Worm (Caenorhabditis elegans) whole organism, L3 larva: Measurements from ENCODE around the gene ZK177.3.

Experiments
- ZK546.5 ChIP-seq: sonication (generic microtip); optimal IDR thresholded peaks from 2 replicates; lab custom pipeline; 2017; ENCODE audit warnings: missing biosample characterization, missing genetic modification characterization
- aly-2 ChIP-seq: fragments of 150-350 bp; optimal IDR thresholded peaks from 2 replicates; lab custom pipeline; 2014; ENCODE audit warnings: missing biosample characterization, missing genetic modification characterization
- ama-1 ChIP-seq: fragments of 150-350 bp; optimal IDR thresholded peaks from 2 replicates; lab custom pipeline; 2018
- ceh-16 ChIP-seq: sonication (generic microtip); optimal IDR thresholded peaks from 2 replicates; lab custom pipeline; 2017; ENCODE audit warnings: missing biosample characterization, missing genetic modification characterization
- ceh-28 ChIP-seq: fragments of 150-350 bp; optimal IDR thresholded peaks from 2 replicates; lab custom pipeline; 2014; ENCODE audit warnings: missing biosample characterization, missing genetic modification reagents, missing genetic modification characterization
- ceh-9 ChIP-seq: sonication (generic microtip); optimal IDR thresholded peaks from 2 replicates; lab custom pipeline; 2018; ENCODE audit warnings: missing biosample characterization, missing genetic modification characterization
- daf-12 ChIP-seq: fragments of 150-350 bp; optimal IDR thresholded peaks from 2 replicates; lab custom pipeline; 2014; ENCODE audit warnings: missing biosample characterization, missing genetic modification reagents, missing genetic modification characterization
- egl-27 ChIP-seq: sonication (generic microtip); optimal IDR thresholded peaks from 4 replicates; lab custom pipeline; 2017; ENCODE audit warnings: missing biosample characterization, missing genetic modification reagents, missing genetic modification characterization
- egl-5 ChIP-seq: fragments of 150-350 bp; optimal IDR thresholded peaks from 2 replicates; lab custom pipeline; 2017; ENCODE audit warnings: missing biosample characterization, missing genetic modification reagents, missing genetic modification characterization, inconsistent platforms
- elt-1 ChIP-seq: fragments of 150-350 bp; optimal IDR thresholded peaks from 2 replicates; lab custom pipeline; 2014; ENCODE audit warnings: missing biosample characterization, missing genetic modification characterization
- elt-2 ChIP-seq: sonication (generic microtip); optimal IDR thresholded peaks from 2 replicates; lab custom pipeline; 2016; ENCODE audit warnings: missing genetic modification reagents, mild to moderate bottlenecking, missing genetic modification characterization, missing compliant biosample characterization
- elt-3 ChIP-seq, 3 experiments: fragments of 150-350 bp in 1 of 3; sonication (generic microtip) in 2 of 3; optimal IDR thresholded peaks; 2 replicates in 2 of 3; 4 replicates in 1 of 3; lab custom pipeline; 2014 to 2017; ENCODE audit warnings: missing biosample characterization in 3 of 3, missing genetic modification characterization in 3 of 3
- eor-1 ChIP-seq, 2 experiments: fragments of 150-350 bp; optimal IDR thresholded peaks; 2 replicates each; lab custom pipeline; 2014 to 2018; ENCODE audit warnings: missing biosample characterization in 2 of 2, missing genetic modification characterization in 2 of 2
- fkh-10 ChIP-seq: sonication (generic microtip); optimal IDR thresholded peaks from 2 replicates; lab custom pipeline; 2017; ENCODE audit warnings: missing biosample characterization, missing genetic modification reagents, missing genetic modification characterization
- fkh-2 ChIP-seq: fragments of 150-350 bp; optimal IDR thresholded peaks from 2 replicates; lab custom pipeline; 2014; ENCODE audit warnings: missing biosample characterization, missing genetic modification reagents, missing genetic modification characterization
- fos-1 ChIP-seq: fragments of 150-350 bp; optimal IDR thresholded peaks from 2 replicates; lab custom pipeline; 2014; ENCODE audit warnings: missing biosample characterization, missing genetic modification characterization
- hmg-11 ChIP-seq: sonication (generic microtip); optimal IDR thresholded peaks from 2 replicates; lab custom pipeline; 2016; ENCODE audit warnings: missing genetic modification characterization, missing compliant biosample characterization
- jun-1 ChIP-seq: fragments of 150-350 bp; optimal IDR thresholded peaks from 2 replicates; lab custom pipeline; 2014; ENCODE audit warnings: missing biosample characterization, missing genetic modification reagents, missing genetic modification characterization
- lin-15B ChIP-seq: fragments of 150-350 bp; optimal IDR thresholded peaks from 2 replicates; lab custom pipeline; 2014; ENCODE audit warnings: missing biosample characterization, missing genetic modification characterization
- lin-39 ChIP-seq: fragments of 150-350 bp; optimal IDR thresholded peaks from 2 replicates; lab custom pipeline; 2018; ENCODE audit warnings: missing biosample characterization, missing genetic modification reagents, missing genetic modification characterization
- lsy-12 ChIP-seq: sonication (generic microtip); optimal IDR thresholded peaks from 2 replicates; lab custom pipeline; 2016; ENCODE audit warnings: mild to moderate bottlenecking, missing genetic modification characterization, missing compliant biosample characterization
- nfya-1 ChIP-seq: sonication (generic microtip); optimal IDR thresholded peaks from 2 replicates; lab custom pipeline; 2017; ENCODE audit warnings: missing genetic modification characterization, mild to moderate bottlenecking, missing compliant biosample characterization, antibody characterized with exemption, moderate library complexity; ENCODE audit not compliant: insufficient read depth
- nhr-11 ChIP-seq: fragments of 150-350 bp; optimal IDR thresholded peaks from 2 replicates; lab custom pipeline; 2014; ENCODE audit warnings: missing biosample characterization, missing genetic modification characterization
- nhr-12 ChIP-seq: fragments of 150-350 bp; optimal IDR thresholded peaks from 2 replicates; lab custom pipeline; 2014; ENCODE audit warnings: missing biosample characterization, missing genetic modification characterization
- nhr-23 ChIP-seq: fragments of 150-350 bp; optimal IDR thresholded peaks from 2 replicates; lab custom pipeline; 2014; ENCODE audit warnings: missing biosample characterization, missing genetic modification reagents, missing genetic modification characterization
- nhr-237 ChIP-seq: fragments of 150-350 bp; optimal IDR thresholded peaks from 2 replicates; lab custom pipeline; 2014; ENCODE audit warnings: missing biosample characterization, missing genetic modification characterization
- nhr-25 ChIP-seq: sonication (generic microtip); optimal IDR thresholded peaks from 2 replicates; lab custom pipeline; 2017; ENCODE audit warnings: missing biosample characterization, missing genetic modification characterization
- nhr-28 ChIP-seq: fragments of 150-350 bp; optimal IDR thresholded peaks from 2 replicates; lab custom pipeline; 2014; ENCODE audit warnings: missing biosample characterization, missing genetic modification characterization
- nhr-43 ChIP-seq: sonication (generic microtip); optimal IDR thresholded peaks from 2 replicates; lab custom pipeline; 2016; ENCODE audit warnings: mild to moderate bottlenecking, missing genetic modification characterization, missing compliant biosample characterization; ENCODE audit not compliant: poor library complexity, severe bottlenecking
- nhr-67 ChIP-seq: fragments of 150-350 bp; optimal IDR thresholded peaks from 2 replicates; lab custom pipeline; 2014; ENCODE audit warnings: missing biosample characterization, missing genetic modification characterization
- nhr-76 ChIP-seq: fragments of 150-350 bp; sonication (generic microtip); optimal IDR thresholded peaks from 5 replicates; lab custom pipeline; 2014; ENCODE audit warnings: missing biosample characterization, missing genetic modification characterization
- nhr-77 ChIP-seq: fragments of 150-350 bp; optimal IDR thresholded peaks from 2 replicates; lab custom pipeline; 2014; ENCODE audit warnings: missing biosample characterization, missing genetic modification characterization
- pha-4 ChIP-seq: fragments of 150-350 bp; optimal IDR thresholded peaks from 2 replicates; lab custom pipeline; 2014; ENCODE audit warnings: missing biosample characterization, missing genetic modification reagents, missing genetic modification characterization
- sea-2 ChIP-seq: fragments of 150-350 bp; sonication (generic microtip); optimal IDR thresholded peaks from 4 replicates; lab custom pipeline; 2014; ENCODE audit warnings: missing biosample characterization, missing genetic modification reagents, missing genetic modification characterization
- skn-1 ChIP-seq: fragments of 150-350 bp; optimal IDR thresholded peaks from 2 replicates; lab custom pipeline; 2014; ENCODE audit warnings: missing biosample characterization, missing genetic modification characterization
- snpc-4 ChIP-seq: fragments of 150-350 bp; optimal IDR thresholded peaks from 2 replicates; lab custom pipeline; 2014; ENCODE audit warnings: missing biosample characterization, missing genetic modification characterization
- tbx-2 ChIP-seq: sonication (generic microtip); optimal IDR thresholded peaks from 2 replicates; lab custom pipeline; 2016; ENCODE audit warnings: mild to moderate bottlenecking, missing genetic modification characterization, missing compliant biosample characterization
- unc-39 ChIP-seq: sonication (generic microtip); optimal IDR thresholded peaks from 4 replicates; lab custom pipeline; 2017; ENCODE audit warnings: missing biosample characterization, missing genetic modification characterization
- unc-62 ChIP-seq: fragments of 150-350 bp; sonication (generic microtip); optimal IDR thresholded peaks from 4 replicates; lab custom pipeline; 2014; ENCODE audit warnings: missing biosample characterization, missing genetic modification reagents, missing genetic modification characterization
- zag-1 ChIP-seq: fragments of 150-350 bp; optimal IDR thresholded peaks from 2 replicates; lab custom pipeline; 2014; ENCODE audit warnings: missing biosample characterization, missing genetic modification characterization
- ztf-11 ChIP-seq: fragments of 150-350 bp; optimal IDR thresholded peaks from 2 replicates; lab custom pipeline; 2014; ENCODE audit warnings: missing biosample characterization, missing genetic modification characterization
- ztf-4 ChIP-seq: fragments of 150-350 bp; optimal IDR thresholded peaks from 2 replicates; lab custom pipeline; 2014; ENCODE audit warnings: missing biosample characterization, missing genetic modification characterization

Gene ZK177.3

DNA sequence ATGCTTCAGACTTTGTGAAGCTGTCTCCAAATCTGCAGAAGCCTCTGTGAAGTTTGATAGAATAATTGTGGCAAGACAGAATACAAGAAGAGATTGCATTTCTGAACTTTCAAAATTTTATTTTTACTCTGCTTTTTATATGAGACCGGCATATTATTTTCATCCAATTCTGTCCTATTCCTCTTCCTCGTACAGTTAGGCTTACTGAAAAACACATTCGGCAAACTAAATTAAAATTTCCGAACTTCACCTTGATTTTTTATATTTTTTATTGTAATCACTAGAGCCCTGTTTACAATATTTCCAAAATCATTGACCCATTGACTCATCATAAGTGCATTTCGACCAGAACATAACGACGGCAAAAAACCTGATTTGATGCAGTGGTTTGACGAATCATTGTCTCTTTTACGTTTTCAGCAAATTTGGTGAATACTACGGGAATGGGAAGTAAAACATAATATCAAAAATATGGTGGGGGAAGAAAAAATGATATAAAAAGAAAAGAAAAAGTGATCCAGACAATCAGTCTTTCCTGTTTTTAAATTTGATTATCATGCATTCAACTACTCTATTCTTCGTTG, 17.4 kb upstream of the ZK177.3 start, which contains the start of the genes suex-1 and F12A10.9:
suex-1 (minus strand) TSS at position 101 of the 584 bp plus-strand sequence.
F12A10.9 (plus strand) TSS at position 534 of the 584 bp plus-strand sequence.
- TF ChIP-seq ZK546.5 (tag; lab: Kevin White, UChicago) (no peak), tbx-2 (tag; lab: Kevin White, UChicago) (no peak), nhr-23 (tag; lab: Kevin White, UChicago) (no peak), pha-4 (tag; lab: Kevin White, UChicago) (no peak), nhr-28 (tag; lab: Kevin White, UChicago) (no peak), lsy-12 (tag; lab: Kevin White, UChicago) (no peak), unc-39 (tag; lab: Kevin White, UChicago) (no peak), nhr-76 (tag; lab: Kevin White, UChicago) (no peak), nhr-43 (no peak), fkh-2 (tag; lab: Kevin White, UChicago) (no peak), nhr-77 (tag; lab: Kevin White, UChicago) (no peak), ceh-16 (tag; lab: Kevin White, UChicago) (no peak), nfya-1 (tag; lab: Kevin White, UChicago) (no peak), nhr-12 (tag; lab: Kevin White, UChicago) (no peak), hmg-11 (no peak), elt-2 (tag; lab: Kevin White, UChicago) (no peak), nhr-237 (tag; lab: Kevin White, UChicago) (no peak)

DNA sequence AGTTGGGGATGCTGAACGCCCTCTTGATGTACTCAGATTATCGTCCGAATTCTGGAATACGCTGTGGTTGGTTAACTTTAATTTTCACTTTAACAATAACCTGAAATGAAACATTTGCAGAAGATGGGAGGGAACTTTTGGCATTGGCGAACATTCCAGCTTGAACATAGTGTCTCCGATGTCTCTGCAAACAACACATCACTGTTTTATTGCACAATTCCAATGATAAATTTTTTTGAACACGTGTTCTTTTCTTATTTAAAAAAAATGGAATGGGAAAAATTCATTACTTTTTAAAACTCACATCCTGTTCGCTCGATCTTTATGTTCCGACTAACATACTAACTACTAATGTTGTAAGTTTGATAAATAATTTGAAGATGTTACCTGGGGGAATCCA, 15.2 kb upstream of the ZK177.3 start, which contains the start of gene fzy-1:
fzy-1 (plus strand) TSS at position 301 of the 400 bp plus-strand sequence.
- TF ChIP-seq ztf-11 (tag; lab: Kevin White, UChicago) (no peak), nhr-77 (tag; lab: Kevin White, UChicago) (no peak), unc-39 (tag; lab: Kevin White, UChicago) (no peak), daf-12 (tag; lab: Kevin White, UChicago) (no peak), lsy-12 (tag; lab: Kevin White, UChicago) (no peak), fos-1 (tag; lab: Kevin White, UChicago) (no peak), nhr-28 (tag; lab: Kevin White, UChicago) (no peak), elt-2 (tag; lab: Kevin White, UChicago) (no peak), ceh-16 (tag; lab: Kevin White, UChicago) (no peak), lin-15B (tag; lab: Kevin White, UChicago) (no peak), fkh-10 (no peak), nhr-43 (no peak), ama-1 (lab: Kevin White, UChicago) (no peak), ceh-28 (tag; lab: Kevin White, UChicago) (no peak), ztf-4 (tag; lab: Kevin White, UChicago) (no peak), aly-2 (tag; lab: Kevin White, UChicago) (no peak)

DNA sequence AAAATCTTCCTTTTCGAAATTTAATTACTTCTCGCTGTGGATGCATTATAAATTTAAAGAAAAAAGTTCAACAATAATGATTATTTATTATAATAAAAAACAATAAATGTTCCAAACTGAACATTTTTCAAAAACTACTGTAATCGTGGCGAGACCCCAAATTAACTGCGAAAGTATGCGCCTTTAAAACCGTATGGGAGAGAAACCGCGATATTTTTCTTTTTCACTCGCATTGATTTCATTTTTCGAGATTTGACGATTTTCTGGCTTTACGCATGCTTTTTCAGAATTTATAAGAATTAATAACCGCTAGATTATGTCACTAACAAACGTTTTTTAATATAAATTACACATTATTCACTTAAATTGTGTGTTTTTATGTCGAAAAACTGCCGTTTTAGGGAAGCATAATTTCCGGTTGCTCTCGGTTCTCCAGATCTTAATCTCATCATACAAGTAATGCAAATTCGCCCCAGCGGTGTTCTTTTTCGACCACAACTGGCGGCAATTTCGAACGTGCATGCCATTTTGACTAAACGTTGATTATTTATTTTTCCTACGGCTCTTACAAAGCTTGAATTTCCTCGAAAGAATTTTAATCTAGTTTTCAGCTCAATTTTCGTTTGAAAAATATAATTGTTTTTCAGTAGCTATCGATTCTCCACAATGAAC, 14.5 kb upstream of the ZK177.3 start, which contains the start of gene F12A10.8:
F12A10.8 (minus strand) TSS at position 79 of the 672 bp plus-strand sequence.
- TF ChIP-seq lin-15B (tag; lab: Kevin White, UChicago) = peak; percentile 76
- no peak for TF ChIP-seq ceh-9 (tag; lab: Kevin White, UChicago)
- no peak for TF ChIP-seq ztf-11 (tag; lab: Kevin White, UChicago)
- no peak for TF ChIP-seq pha-4 (tag; lab: Kevin White, UChicago)
- TF ChIP-seq lin-39 (tag; lab: Kevin White, UChicago) = peak; percentile 37
- no peak for TF ChIP-seq tbx-2 (tag; lab: Kevin White, UChicago)
- TF ChIP-seq nhr-25 = no peak
- TF ChIP-seq nhr-43 = no peak
- no peak for TF ChIP-seq sea-2 (GFP tag; lab: Kevin White, UChicago)
- TF ChIP-seq lsy-12 (tag; lab: Kevin White, UChicago) = no peak
- TF ChIP-seq unc-39 (tag; lab: Kevin White, UChicago) = no peak
- TF ChIP-seq unc-62 = no peak
- no peak for TF ChIP-seq fkh-10
- TF ChIP-seq eor-1 (tag; optimal IDR thresholded peaks at IDR 0.05; lab: Kevin White, UChicago) = no peak
- TF ChIP-seq nhr-77 (tag; lab: Kevin White, UChicago) = no peak
- TF ChIP-seq nhr-12 (tag; lab: Kevin White, UChicago) = no peak
- no peak for TF ChIP-seq daf-12 (tag; lab: Kevin White, UChicago)
- TF ChIP-seq skn-1 (tag; lab: Kevin White, UChicago) = no peak
- TF ChIP-seq fos-1 (tag; lab: Kevin White, UChicago) = no peak
- no peak for TF ChIP-seq elt-3 (tag; optimal IDR thresholded peaks at IDR 0.05; lab: Kevin White, UChicago)
- no peak for TF ChIP-seq nhr-67
- TF ChIP-seq egl-5 (tag; lab: Kevin White, UChicago) = no peak
- no peak for TF ChIP-seq ceh-16 (tag; lab: Kevin White, UChicago)
- TF ChIP-seq snpc-4 = no peak
- peak; percentile 5 for TF ChIP-seq elt-1 (tag; lab: Kevin White, UChicago)
- TF ChIP-seq zag-1 (tag; lab: Kevin White, UChicago) = no peak
- no peak for TF ChIP-seq ztf-4 (tag; lab: Kevin White, UChicago)
- TF ChIP-seq nhr-76 (tag; lab: Kevin White, UChicago) = no peak
- peak; percentile 13 for TF ChIP-seq elt-2 (tag; lab: Kevin White, UChicago)
- no peak for TF ChIP-seq nhr-23 (tag; lab: Kevin White, UChicago)
- TF ChIP-seq egl-27 = no peak
- no peak for TF ChIP-seq ZK546.5 (tag; lab: Kevin White, UChicago)
- no peak for TF ChIP-seq nhr-11 (tag; lab: Kevin White, UChicago)
- TF ChIP-seq jun-1 (tag; lab: Kevin White, UChicago) = no peak
- TF ChIP-seq nhr-237 (tag; lab: Kevin White, UChicago) = no peak
- TF ChIP-seq fkh-2 (tag; lab: Kevin White, UChicago) = no peak
- no peak for TF ChIP-seq ceh-28 (tag; lab: Kevin White, UChicago)
- peak; percentile 44 for TF ChIP-seq nfya-1 (tag; lab: Kevin White, UChicago)
- TF ChIP-seq aly-2 (tag; lab: Kevin White, UChicago) = no peak
